Worm (Caenorhabditis elegans): Measurements from ENCODE around the gene fipr-25.

The fipr-25 gene

ce11 chrV:1957110-1957509 lies at the start of gene fipr-25:
Gene fipr-25 (plus strand): TSS chrV:1957410.
- TF ChIP-seq hmg-4 (GFP tag; optimal IDR thresholded peaks at IDR 0.05) (no peak), sea-1 (GFP tag; conservative IDR thresholded peaks at IDR 0.05) (no peak), tra-4 (tag; optimal IDR thresholded peaks at IDR 0.05) (no peak), ceh-36 (tag; optimal IDR thresholded peaks at IDR 0.05) (no peak), F13C5.2 (tag; optimal IDR thresholded peaks at IDR 0.05) (no peak), tbx-37 (GFP tag; conservative IDR thresholded peaks at IDR 0.05) (no peak), B0310.2 (tag; optimal IDR thresholded peaks at IDR 0.05) (no peak), scrt-1 (GFP tag; IDR thresholded peaks at IDR 0.05) (no peak), ceh-13 (GFP tag; optimal IDR thresholded peaks at IDR 0.05) (no peak), ets-7 (tag; optimal IDR thresholded peaks at IDR 0.05) (no peak), flt-1 (GFP tag; IDR thresholded peaks at IDR 0.05) (no peak), hnd-1 (tag; optimal IDR thresholded peaks at IDR 0.05) (no peak), aly-1 (tag; optimal IDR thresholded peaks at IDR 0.05) (no peak), pes-1 (GFP tag; IDR thresholded peaks at IDR 0.05) (no peak), ama-1 (optimal IDR thresholded peaks at IDR 0.05) (no peak), tbx-11 (GFP tag; IDR thresholded peaks at IDR 0.05) (no peak)

- TF ChIP-seq aly-1 (tag; optimal IDR thresholded peaks at IDR 0.05): no peak
- TF ChIP-seq pes-1 (GFP tag; IDR thresholded peaks at IDR 0.05): no peak
- TF ChIP-seq B0310.2 (tag; optimal IDR thresholded peaks at IDR 0.05): no peak
- no peak for TF ChIP-seq hnd-1 (tag; optimal IDR thresholded peaks at IDR 0.05)
- no peak for TF ChIP-seq hmbx-1 (tag; optimal IDR thresholded peaks at IDR 0.05)
- TF ChIP-seq hmg-4 (GFP tag; optimal IDR thresholded peaks at IDR 0.05): no peak
- TF ChIP-seq tbx-37 (GFP tag; conservative IDR thresholded peaks at IDR 0.05): no peak
- no peak for TF ChIP-seq ceh-36 (tag; optimal IDR thresholded peaks at IDR 0.05)
- no peak for TF ChIP-seq flt-1 (GFP tag; IDR thresholded peaks at IDR 0.05)
- no peak for TF ChIP-seq sea-1 (GFP tag; conservative IDR thresholded peaks at IDR 0.05)
- TF ChIP-seq tra-4 (tag; optimal IDR thresholded peaks at IDR 0.05): no peak
- TF ChIP-seq tbx-11 (GFP tag; IDR thresholded peaks at IDR 0.05): no peak
- TF ChIP-seq ets-7 (tag; optimal IDR thresholded peaks at IDR 0.05): no peak
- TF ChIP-seq ceh-13 (GFP tag; optimal IDR thresholded peaks at IDR 0.05): no peak
- TF ChIP-seq ama-1 (optimal IDR thresholded peaks at IDR 0.05): no peak
- no peak for TF ChIP-seq F13C5.2 (tag; optimal IDR thresholded peaks at IDR 0.05)
- no peak for TF ChIP-seq scrt-1 (GFP tag; IDR thresholded peaks at IDR 0.05)
Observed at ce11 chrV:1908542-1908941, 48.7 kb upstream of the fipr-25 start, which contains the start of gene srp-3. Gene srp-3 (plus strand): TSS chrV:1908842.

DNA sequence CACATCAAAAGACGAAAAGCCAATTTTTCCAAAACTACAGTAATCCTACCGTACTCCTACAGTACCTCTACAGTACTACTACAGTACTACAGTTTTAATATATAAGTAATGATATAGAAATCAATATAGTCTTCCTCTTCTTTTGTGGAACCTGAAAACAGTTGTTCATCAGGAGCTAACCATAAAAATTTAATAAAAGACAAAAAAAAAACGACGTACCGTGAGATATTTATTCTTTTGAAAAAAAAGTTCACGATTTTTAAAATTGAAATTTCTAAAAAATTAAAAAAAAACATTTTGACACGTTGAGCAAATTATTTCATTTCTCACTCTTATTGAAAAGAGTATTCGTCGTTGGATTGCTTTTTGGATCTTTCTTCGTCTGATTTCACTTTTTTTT lies 46.1 kb upstream of the fipr-25 start, which contains the start of gene Y32G9A.3:
Gene Y32G9A.3, plus strand, starts transcription at position 301 of the 400 bp plus-strand sequence.
- no peak for TF ChIP-seq sea-1 (GFP tag; conservative IDR thresholded peaks at IDR 0.05)
- no peak for TF ChIP-seq flt-1 (GFP tag; IDR thresholded peaks at IDR 0.05)
- TF ChIP-seq ceh-13 (GFP tag; optimal IDR thresholded peaks at IDR 0.05): no peak
- TF ChIP-seq tra-4 (tag; optimal IDR thresholded peaks at IDR 0.05): no peak
- no peak for TF ChIP-seq hmg-4 (GFP tag; optimal IDR thresholded peaks at IDR 0.05)

DNA sequence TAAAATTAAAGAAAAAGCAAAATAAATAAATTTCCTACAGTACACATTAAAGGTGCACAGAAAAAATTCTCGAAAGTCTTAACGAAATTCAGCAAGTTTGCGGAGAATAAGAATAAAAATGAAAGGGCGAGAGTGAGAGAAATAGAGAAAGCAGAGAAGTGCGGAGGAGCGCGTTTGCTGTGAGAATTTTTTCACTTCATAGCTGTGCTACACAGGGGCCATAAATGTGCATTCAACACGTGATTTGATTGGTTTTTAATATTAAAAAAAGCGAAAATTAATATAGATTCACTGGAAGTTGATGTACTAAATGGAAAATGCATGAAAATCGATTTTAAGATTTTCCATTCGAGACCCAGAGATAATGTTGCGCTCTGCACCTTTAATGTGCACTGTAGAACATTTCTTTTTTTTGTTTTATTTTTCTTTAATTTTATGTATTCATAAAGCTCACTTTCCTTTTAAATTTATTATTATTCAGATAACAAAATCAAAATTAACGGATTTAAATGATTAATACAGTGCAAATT lies 39.1 kb upstream of the fipr-25 start, which contains the start of gene Y32G9A.2:
Gene Y32G9A.2, plus strand, starts transcription at position 480 of the 530 bp plus-strand sequence.
- TF ChIP-seq ets-7 (tag; optimal IDR thresholded peaks at IDR 0.05) (no peak), hmg-4 (GFP tag; optimal IDR thresholded peaks at IDR 0.05) (no peak), tbx-37 (GFP tag; conservative IDR thresholded peaks at IDR 0.05) (no peak), hmbx-1 (tag; optimal IDR thresholded peaks at IDR 0.05) (no peak), aly-1 (tag; optimal IDR thresholded peaks at IDR 0.05) (no peak), sea-1 (GFP tag; conservative IDR thresholded peaks at IDR 0.05) (no peak), ama-1 (optimal IDR thresholded peaks at IDR 0.05) (no peak), tbx-11 (GFP tag; IDR thresholded peaks at IDR 0.05) (no peak), scrt-1 (GFP tag; IDR thresholded peaks at IDR 0.05) (no peak), pes-1 (GFP tag; IDR thresholded peaks at IDR 0.05) (no peak), tra-4 (tag; optimal IDR thresholded peaks at IDR 0.05) (no peak), B0310.2 (tag; optimal IDR thresholded peaks at IDR 0.05) (no peak), hnd-1 (tag; optimal IDR thresholded peaks at IDR 0.05) (no peak), ceh-13 (GFP tag; optimal IDR thresholded peaks at IDR 0.05) (no peak), flt-1 (GFP tag; IDR thresholded peaks at IDR 0.05) (no peak), ceh-36 (tag; optimal IDR thresholded peaks at IDR 0.05) (no peak), F13C5.2 (tag; optimal IDR thresholded peaks at IDR 0.05) (no peak)

ce11 chrV:1920105-1920504 lies 37.1 kb upstream of the fipr-25 start, which contains the start of gene Y32G9A.12:
Gene Y32G9A.12 (minus strand): TSS chrV:1920205.
- no peak for TF ChIP-seq F13C5.2 (tag; optimal IDR thresholded peaks at IDR 0.05)
- no peak for TF ChIP-seq tra-4 (tag; optimal IDR thresholded peaks at IDR 0.05)
- no peak for TF ChIP-seq ets-7 (tag; optimal IDR thresholded peaks at IDR 0.05)
- TF ChIP-seq ceh-36 (tag; optimal IDR thresholded peaks at IDR 0.05): no peak
- no peak for TF ChIP-seq hmbx-1 (tag; optimal IDR thresholded peaks at IDR 0.05)

DNA sequence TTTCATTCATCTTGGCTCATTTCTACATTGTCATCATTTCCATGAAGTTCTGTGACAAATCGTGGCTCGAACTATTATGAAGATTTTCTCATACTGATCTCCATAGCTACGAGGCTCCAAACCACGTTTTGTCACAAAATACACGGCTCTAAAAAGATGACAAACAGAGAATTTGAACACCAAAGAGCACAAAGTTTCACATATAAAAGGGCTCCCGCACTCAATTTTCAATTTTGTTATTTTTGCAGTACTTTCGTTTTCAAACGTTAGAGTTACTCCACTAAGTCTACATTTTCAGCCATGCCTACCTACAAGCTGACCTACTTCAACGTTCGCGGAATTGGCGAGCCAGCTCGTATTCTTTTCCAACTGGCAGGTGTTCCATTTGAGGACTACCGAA lies 35.9 kb upstream of the fipr-25 start, which contains the start of gene gst-37:
Gene gst-37, plus strand, starts transcription at position 301 of the 400 bp plus-strand sequence.
- TF ChIP-seq tbx-37 (GFP tag; conservative IDR thresholded peaks at IDR 0.05): no peak
- TF ChIP-seq ama-1 (optimal IDR thresholded peaks at IDR 0.05): no peak
- no peak for TF ChIP-seq ets-7 (tag; optimal IDR thresholded peaks at IDR 0.05)
- TF ChIP-seq ceh-36 (tag; optimal IDR thresholded peaks at IDR 0.05): no peak
- TF ChIP-seq flt-1 (GFP tag; IDR thresholded peaks at IDR 0.05): no peak
- TF ChIP-seq aly-1 (tag; optimal IDR thresholded peaks at IDR 0.05): no peak
- no peak for TF ChIP-seq sea-1 (GFP tag; conservative IDR thresholded peaks at IDR 0.05)
- no peak for TF ChIP-seq tbx-11 (GFP tag; IDR thresholded peaks at IDR 0.05)
- no peak for TF ChIP-seq pes-1 (GFP tag; IDR thresholded peaks at IDR 0.05)
- no peak for TF ChIP-seq scrt-1 (GFP tag; IDR thresholded peaks at IDR 0.05)
- TF ChIP-seq tra-4 (tag; optimal IDR thresholded peaks at IDR 0.05): no peak
- no peak for TF ChIP-seq hmbx-1 (tag; optimal IDR thresholded peaks at IDR 0.05)
- no peak for TF ChIP-seq F13C5.2 (tag; optimal IDR thresholded peaks at IDR 0.05)
- TF ChIP-seq ceh-13 (GFP tag; optimal IDR thresholded peaks at IDR 0.05): no peak
- no peak for TF ChIP-seq hnd-1 (tag; optimal IDR thresholded peaks at IDR 0.05)
- TF ChIP-seq hmg-4 (GFP tag; optimal IDR thresholded peaks at IDR 0.05): no peak

DNA sequence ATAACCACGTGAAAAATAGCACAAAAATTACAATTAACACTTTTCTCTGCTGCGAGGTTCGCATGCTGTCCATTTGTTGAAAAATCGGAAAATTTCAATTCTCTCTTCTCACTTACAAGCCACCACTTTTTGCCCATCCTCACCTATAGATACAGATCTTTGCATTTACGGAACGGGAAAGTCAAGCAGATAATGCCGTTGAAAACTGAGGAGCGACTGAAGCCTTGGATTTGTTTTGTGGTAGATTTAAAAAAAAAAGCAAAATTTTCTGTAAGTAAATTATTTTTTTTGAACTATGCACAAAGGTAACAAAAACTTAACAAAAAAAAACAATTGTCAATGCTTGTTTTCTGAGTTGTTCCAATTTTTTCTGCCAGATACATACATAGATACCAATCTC lies 31.7 kb upstream of the fipr-25 start, which contains the start of gene T06A1.1:
Gene T06A1.1, minus strand, starts transcription at position 101 of the 400 bp plus-strand sequence.
- TF ChIP-seq tbx-11 (GFP tag; IDR thresholded peaks at IDR 0.05) (no peak), ceh-36 (tag; optimal IDR thresholded peaks at IDR 0.05) (no peak), ama-1 (optimal IDR thresholded peaks at IDR 0.05) (no peak), pes-1 (GFP tag; IDR thresholded peaks at IDR 0.05) (no peak), aly-1 (tag; optimal IDR thresholded peaks at IDR 0.05) (no peak), B0310.2 (tag; optimal IDR thresholded peaks at IDR 0.05) (no peak), hnd-1 (tag; optimal IDR thresholded peaks at IDR 0.05) (no peak)

Data from whole organism, early embryonic.